Worm (Caenorhabditis elegans) whole organism, young adult: ENCODE data around the gene chch-3.
"Not testable (repeated sequence)": the region's sequence is repeated elsewhere in the genome, so short reads cannot be mapped to it uniquely, and the experiment has no call there.

Experiments used
- B0035.1 ChIP-seq: sonication (generic microtip); optimal IDR thresholded peaks from 2 replicates; lab custom pipeline; 2016; ENCODE audit warnings: missing genetic modification characterization, mild to moderate bottlenecking, missing compliant biosample characterization, missing genotype, missing genetic modification reagents
- D2030.7 ChIP-seq: fragments of 200-800 bp; sonication (Bioruptor generic); IDR thresholded peaks from 2 replicates; pipeline ENCODE4 v1.3.6; 2022; ENCODE audit warnings: missing genetic modification reagents, missing genetic modification characterization, missing compliant biosample characterization
- F37B4.10 ChIP-seq: fragments of 200-800 bp; sonication (Bioruptor generic); IDR thresholded peaks from 2 replicates; pipeline ENCODE4 v1.3.6; 2022; ENCODE audit warnings: missing genetic modification characterization, missing compliant biosample characterization
- F57A8.1 ChIP-seq: fragments of 200-800 bp; sonication (Bioruptor generic); optimal IDR thresholded peaks from 2 replicates; lab custom pipeline; 2018; ENCODE audit warnings: mild to moderate bottlenecking, missing genetic modification characterization, moderate library complexity, missing compliant biosample characterization
- K12H6.12 ChIP-seq: fragments of 200-800 bp; sonication (Bioruptor generic); optimal IDR thresholded peaks from 2 replicates; lab custom pipeline; 2018; ENCODE audit warnings: mild to moderate bottlenecking, missing genetic modification characterization, missing compliant biosample characterization
- Y53F4B.3 ChIP-seq: fragments of 200-800 bp; sonication (Bioruptor generic); IDR thresholded peaks from 2 replicates; pipeline ENCODE4 v1.3.6; 2022; ENCODE audit warnings: missing genetic modification reagents, missing genetic modification characterization, missing compliant biosample characterization
- Y53G8AR.9 ChIP-seq: fragments of 200-800 bp; sonication (Bioruptor generic); conservative IDR thresholded peaks from 2 replicates; pipeline ENCODE4 v1.3.6; 2022; ENCODE audit warnings: missing genetic modification reagents, missing genetic modification characterization, missing compliant biosample characterization
- Y56A3A.18 ChIP-seq: fragments of 200-800 bp; sonication (Bioruptor generic); IDR thresholded peaks from 2 replicates; pipeline ENCODE4 v1.3.6; 2022; ENCODE audit warnings: missing genetic modification reagents, missing genetic modification characterization, missing compliant biosample characterization
- Y67H2A.10 ChIP-seq: fragments of 200-800 bp; sonication (Bioruptor generic); conservative IDR thresholded peaks from 2 replicates; pipeline ENCODE4 v1.3.6; 2022; ENCODE audit warnings: missing genetic modification reagents, missing genetic modification characterization, missing compliant biosample characterization
- ZK185.1 ChIP-seq: sonication (generic microtip); optimal IDR thresholded peaks from 2 replicates; lab custom pipeline; 2016; ENCODE audit warnings: mild to moderate bottlenecking, missing genetic modification characterization, missing compliant biosample characterization; ENCODE audit not compliant: poor library complexity, severe bottlenecking
- aptf-2 ChIP-seq: fragments of 200-800 bp; sonication (Bioruptor generic); conservative IDR thresholded peaks from 2 replicates; pipeline ENCODE4 v1.3.6; 2022; ENCODE audit warnings: missing genetic modification reagents, missing genetic modification characterization, missing compliant biosample characterization
- athp-1 ChIP-seq: sonication (generic microtip); optimal IDR thresholded peaks from 2 replicates; lab custom pipeline; 2017; ENCODE audit warnings: mild to moderate bottlenecking, missing genetic modification characterization, missing compliant biosample characterization
- attf-5 ChIP-seq: fragments of 200-800 bp; sonication (Bioruptor generic); optimal IDR thresholded peaks from 2 replicates; lab custom pipeline; 2018; ENCODE audit warnings: mild to moderate bottlenecking, missing genetic modification characterization, missing compliant biosample characterization
- ceh-100 ChIP-seq: fragments of 200-800 bp; sonication (Bioruptor generic); IDR thresholded peaks from 2 replicates; pipeline ENCODE4 v1.3.6; 2022; ENCODE audit warnings: missing genetic modification reagents, missing genetic modification characterization, missing compliant biosample characterization
- chd-7 ChIP-seq: sonication (generic microtip); optimal IDR thresholded peaks from 2 replicates; lab custom pipeline; 2016; ENCODE audit warnings: mild to moderate bottlenecking, missing genetic modification characterization, moderate library complexity, missing compliant biosample characterization
- die-1 ChIP-seq: sonication (generic microtip); optimal IDR thresholded peaks from 2 replicates; lab custom pipeline; 2016; ENCODE audit warnings: missing genotype, mild to moderate bottlenecking, missing genetic modification characterization, missing compliant biosample characterization
- dpl-1 ChIP-seq: fragments of 150-350 bp; optimal IDR thresholded peaks from 2 replicates; lab custom pipeline; 2014; ENCODE audit warnings: missing biosample characterization, missing genetic modification reagents, missing genetic modification characterization
- egl-18 ChIP-seq: fragments of 200-800 bp; sonication (Bioruptor generic); IDR thresholded peaks from 2 replicates; pipeline ENCODE4 v1.3.6; 2022; ENCODE audit warnings: missing genetic modification reagents, missing genetic modification characterization, missing compliant biosample characterization
- ets-4 ChIP-seq: fragments of 200-800 bp; sonication (Bioruptor generic); optimal IDR thresholded peaks from 2 replicates; lab custom pipeline; 2018; ENCODE audit warnings: mild to moderate bottlenecking, missing genetic modification characterization, missing compliant biosample characterization
- fkh-3 ChIP-seq: sonication (generic microtip); optimal IDR thresholded peaks from 2 replicates; lab custom pipeline; 2016; ENCODE audit warnings: mild to moderate bottlenecking, missing genetic modification characterization, missing compliant biosample characterization
- gei-17 ChIP-seq: fragments of 200-800 bp; sonication (Bioruptor generic); optimal IDR thresholded peaks from 2 replicates; lab custom pipeline; 2018; ENCODE audit warnings: mild to moderate bottlenecking, missing genetic modification characterization, missing compliant biosample characterization
- hlh-26 ChIP-seq: fragments of 200-800 bp; sonication (Bioruptor generic); conservative IDR thresholded peaks from 2 replicates; pipeline ENCODE4 v1.3.6; 2022; ENCODE audit warnings: missing genetic modification reagents, missing genetic modification characterization, missing compliant biosample characterization
- let-526 ChIP-seq: fragments of 200-800 bp; sonication (Bioruptor generic); IDR thresholded peaks from 2 replicates; pipeline ENCODE4 v1.3.6; 2022; ENCODE audit warnings: missing genetic modification reagents, missing genetic modification characterization, missing compliant biosample characterization
- lin-35 ChIP-seq, 3 experiments: fragments of 150-350 bp in 2 of 3; sonication (generic microtip) in 1 of 3; optimal IDR thresholded peaks; 2 replicates each; lab custom pipeline; 2014 to 2018; ENCODE audit warnings: missing biosample characterization in 3 of 3, missing genetic modification characterization in 3 of 3, missing genetic modification reagents in 3 of 3
- lir-1 ChIP-seq: fragments of 200-800 bp; sonication (Bioruptor generic); conservative IDR thresholded peaks from 2 replicates; pipeline ENCODE4 v1.3.6; 2022; ENCODE audit warnings: missing genetic modification reagents, missing genetic modification characterization, missing compliant biosample characterization
- madf-6 ChIP-seq: fragments of 200-800 bp; sonication (Bioruptor generic); IDR thresholded peaks from 2 replicates; pipeline ENCODE4 v1.3.6; 2022; ENCODE audit warnings: missing genetic modification reagents, missing genetic modification characterization, missing compliant biosample characterization
- nhr-27 ChIP-seq: fragments of 200-800 bp; sonication (Bioruptor generic); optimal IDR thresholded peaks from 2 replicates; lab custom pipeline; 2018; ENCODE audit warnings: mild to moderate bottlenecking, missing genetic modification characterization, moderate library complexity, missing compliant biosample characterization
- repo-1 ChIP-seq: sonication (generic microtip); optimal IDR thresholded peaks from 2 replicates; lab custom pipeline; 2017; ENCODE audit warnings: mild to moderate bottlenecking, missing genetic modification characterization, missing compliant biosample characterization
- snpc-1.3 ChIP-seq: sonication (generic microtip); optimal IDR thresholded peaks from 2 replicates; lab custom pipeline; 2017; ENCODE audit warnings: missing genetic modification characterization, mild to moderate bottlenecking, missing compliant biosample characterization, antibody characterized with exemption, moderate library complexity, missing genotype, missing genetic modification reagents; ENCODE audit not compliant: insufficient read depth
- snpc-3.4 ChIP-seq: sonication (generic microtip); optimal IDR thresholded peaks from 2 replicates; lab custom pipeline; 2017; ENCODE audit warnings: missing genetic modification characterization, mild to moderate bottlenecking, missing compliant biosample characterization, antibody characterized with exemption, moderate library complexity, missing genotype, missing genetic modification reagents
- snpc-4 ChIP-seq, 5 experiments: fragments of 150-350 bp in 1 of 5; sonication (generic microtip) in 4 of 5; optimal IDR thresholded peaks; 2 replicates each; lab custom pipeline; 2014 to 2018; ENCODE audit warnings: missing genetic modification characterization in 5 of 5, missing biosample characterization in 3 of 5, antibody characterized with exemption in 2 of 5, mild to moderate bottlenecking in 2 of 5, missing compliant biosample characterization in 2 of 5, missing genotype in 2 of 5, moderate library complexity in 2 of 5, missing genetic modification reagents in 1 of 5
- tlf-1 ChIP-seq: fragments of 200-800 bp; sonication (Bioruptor generic); optimal IDR thresholded peaks from 2 replicates; lab custom pipeline; 2018; ENCODE audit warnings: mild to moderate bottlenecking, missing genetic modification characterization, missing compliant biosample characterization
- zfh-2 ChIP-seq: fragments of 200-800 bp; sonication (Bioruptor generic); conservative IDR thresholded peaks from 2 replicates; pipeline ENCODE4 v1.3.6; 2022; ENCODE audit warnings: missing genetic modification reagents, missing genetic modification characterization, missing compliant biosample characterization
- zim-3 ChIP-seq: sonication (generic microtip); optimal IDR thresholded peaks from 2 replicates; lab custom pipeline; 2017; ENCODE audit warnings: mild to moderate bottlenecking, missing genetic modification characterization, moderate library complexity, missing compliant biosample characterization
- ztf-28 ChIP-seq: fragments of 200-800 bp; sonication (Bioruptor generic); IDR thresholded peaks from 2 replicates; pipeline ENCODE4 v1.3.6; 2022; ENCODE audit warnings: missing genetic modification reagents, missing genetic modification characterization, missing compliant biosample characterization
- ztf-3 ChIP-seq: fragments of 200-800 bp; sonication (Bioruptor generic); optimal IDR thresholded peaks from 2 replicates; lab custom pipeline; 2018; ENCODE audit warnings: mild to moderate bottlenecking, missing genetic modification characterization, missing compliant biosample characterization

chch-3 gene

DNA sequence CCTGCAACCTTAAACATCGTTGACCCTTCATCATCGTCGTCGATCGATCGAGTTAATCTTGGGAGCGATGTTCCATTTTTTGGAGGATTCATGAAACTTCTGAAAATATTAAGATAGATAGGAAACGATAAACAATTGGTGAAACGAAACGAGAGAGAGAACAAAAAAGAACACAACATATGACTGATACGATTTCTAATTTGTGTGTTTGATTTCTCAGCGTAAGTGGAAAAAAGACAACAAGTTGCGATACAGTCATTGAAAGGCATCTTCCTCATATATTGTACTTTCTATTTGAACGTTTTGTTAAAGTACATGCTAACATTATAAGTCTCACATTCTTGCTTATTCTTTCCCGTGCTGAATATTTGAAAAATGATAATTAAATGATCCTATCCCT is 35.4 kb downstream of the chch-3 start, which contains the start of gene R09D1.12:
TSS of gene R09D1.12 (minus strand) at position 101 of the 400 bp plus-strand sequence.
- not testable (repeated sequence) for TF ChIP-seq attf-5 (GFP tag; lab: Kevin White, UChicago); athp-1; Y53G8AR.9

DNA sequence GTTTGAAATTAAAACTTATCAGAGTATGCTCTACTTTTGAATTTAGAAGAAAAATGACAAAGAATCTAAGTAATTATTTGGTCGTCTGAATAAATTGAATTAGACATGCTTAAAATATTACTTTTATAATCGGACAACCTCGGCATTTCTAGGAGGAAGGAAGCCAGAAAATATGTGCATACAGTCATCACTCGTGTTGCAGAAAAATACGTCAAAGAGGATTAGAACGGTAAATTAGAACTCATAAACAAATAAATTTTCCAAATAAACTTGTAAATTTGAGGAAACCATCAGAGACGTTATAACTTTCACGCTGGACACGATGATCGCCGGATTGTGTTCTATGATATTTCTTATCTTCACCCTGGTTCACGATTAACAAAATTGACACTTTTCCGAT is 37.5 kb downstream of the chch-3 start, which contains the start of gene chil-19:
TSS of gene chil-19 (minus strand) at position 101 of the 400 bp plus-strand sequence.
- TF ChIP-seq zim-3 (tag; lab: Kevin White, UChicago), result no peak
- no peak for TF ChIP-seq nhr-27 (tag; lab: Kevin White, UChicago)
- no peak for TF ChIP-seq madf-6 (GFP tag; lab: Robert Waterston, UW)
- TF ChIP-seq Y56A3A.18 (GFP tag; lab: Robert Waterston, UW), result no peak
- TF ChIP-seq die-1 (tag; lab: Kevin White, UChicago), result no peak
- TF ChIP-seq gei-17 (GFP tag; lab: Kevin White, UChicago), result no peak
- TF ChIP-seq snpc-1.3 (tag; lab: Kevin White, UChicago), result no peak
- TF ChIP-seq chd-7, result no peak
- no peak for TF ChIP-seq B0035.1 (tag; lab: Kevin White, UChicago)
- no peak for TF ChIP-seq ceh-100
- no peak for TF ChIP-seq aptf-2
- TF ChIP-seq egl-18 (GFP tag; lab: Robert Waterston, UW), result no peak
- TF ChIP-seq ZK185.1 (tag; lab: Kevin White, UChicago), result no peak
- no peak for TF ChIP-seq F37B4.10 (GFP tag; lab: Robert Waterston, UW)
- no peak for TF ChIP-seq fkh-3 (tag; lab: Kevin White, UChicago)
- TF ChIP-seq, all 124 proteins: peak for 0

DNA sequence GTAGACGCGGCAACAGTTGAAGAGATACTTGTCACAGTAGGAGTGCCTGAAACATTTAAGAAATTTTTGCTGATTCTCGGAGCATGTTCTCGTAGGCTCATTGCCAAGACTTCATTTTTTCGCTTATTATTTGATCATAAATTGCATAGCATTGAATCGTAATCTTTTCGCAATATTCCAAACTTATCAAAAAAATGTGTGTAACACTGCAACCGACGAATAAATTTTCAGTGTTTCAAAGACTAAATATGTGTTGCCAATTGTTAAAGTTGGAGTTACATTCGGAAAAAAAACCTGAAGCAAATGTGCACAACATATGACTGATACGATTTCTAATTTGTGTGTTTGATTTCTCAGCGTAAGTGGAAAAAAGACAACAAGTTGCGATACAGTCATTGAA is 42.6 kb downstream of the chch-3 start, which contains the start of gene R09D1.14:
TSS of gene R09D1.14 (minus strand) at position 101 of the 400 bp plus-strand sequence.
- not testable (repeated sequence) for TF ChIP-seq snpc-3.4, Y53G8AR.9, zfh-2

DNA sequence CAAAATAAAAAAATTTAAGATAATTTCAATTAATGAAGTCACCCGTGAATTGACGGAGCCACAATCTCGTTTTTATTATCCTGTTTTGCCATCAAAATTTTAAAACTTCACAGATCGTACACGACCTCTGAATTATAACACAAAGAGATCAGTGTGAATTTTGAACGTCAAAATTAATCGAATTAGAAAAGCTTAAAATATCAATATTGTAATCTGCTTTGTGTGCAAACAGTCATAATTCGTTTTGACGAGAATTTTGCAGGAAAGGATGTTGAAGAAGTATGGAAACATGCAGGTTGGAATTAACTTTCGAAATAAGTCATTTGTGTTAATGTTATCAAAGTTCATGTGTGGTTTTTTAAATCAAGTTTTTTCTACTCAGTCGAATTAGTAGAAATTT is 45.1 kb downstream of the chch-3 start, which contains the start of gene chil-21:
TSS of gene chil-21 (minus strand) at position 101 of the 400 bp plus-strand sequence.
- TF ChIP-seq Y53G8AR.9; ztf-28 (GFP tag; lab: Robert Waterston, UW); ztf-3 (GFP tag; lab: Kevin White, UChicago): not testable (repeated sequence)

DNA sequence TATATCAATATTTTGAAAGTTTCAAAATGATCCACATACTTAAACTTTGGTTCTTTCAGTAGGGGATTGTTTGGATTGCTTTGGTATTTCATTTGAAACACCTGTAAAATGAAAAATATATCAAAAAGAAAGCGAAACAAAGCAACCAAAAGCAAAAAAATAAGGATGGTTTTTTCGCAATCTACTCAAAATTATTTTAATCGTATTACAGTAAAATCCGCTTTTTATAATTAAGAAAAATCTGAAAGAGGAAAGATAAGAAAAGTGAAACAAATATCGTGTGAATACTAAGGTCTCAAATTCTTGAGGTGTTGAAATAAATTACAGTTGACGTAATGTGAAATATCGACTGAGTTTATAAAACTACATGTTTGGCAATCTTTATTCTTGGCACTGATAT is 49.3 kb downstream of the chch-3 start, which contains the start of gene chil-22:
TSS of gene chil-22 (minus strand) at position 101 of the 400 bp plus-strand sequence.
- TF ChIP-seq B0035.1 (tag; lab: Kevin White, UChicago) (no peak), D2030.7 (GFP tag; lab: Robert Waterston, UW) (no peak), let-526 (no peak), lin-35 (GFP tag; optimal IDR thresholded peaks at IDR 0.05; lab: Kevin White, UChicago) (no peak), ets-4 (GFP tag; lab: Kevin White, UChicago) (no peak), dpl-1 (GFP tag; lab: Kevin White, UChicago) (no peak), aptf-2 (no peak), K12H6.12 (tag; lab: Kevin White, UChicago) (no peak), lir-1 (GFP tag; lab: Robert Waterston, UW) (no peak), fkh-3 (tag; lab: Kevin White, UChicago) (no peak), F57A8.1 (GFP tag; lab: Kevin White, UChicago) (no peak), repo-1 (tag; lab: Kevin White, UChicago) (no peak), nhr-27 (tag; lab: Kevin White, UChicago) (no peak), tlf-1 (GFP tag; lab: Kevin White, UChicago) (no peak), Y53F4B.3 (no peak), ceh-100 (no peak), snpc-4 (GFP tag; optimal IDR thresholded peaks at IDR 0.05; lab: Kevin White, UChicago) (no peak), snpc-4 (tag; optimal IDR thresholded peaks at IDR 0.05; lab: Kevin White, UChicago) (no peak), hlh-26 (no peak), Y67H2A.10 (GFP tag; lab: Robert Waterston, UW) (no peak)
